Fruit fly (Drosophila melanogaster) whole organism, embryonic: ENCODE measurements around the gene Hsp110.

Source experiments
- Antp ChIP-seq: fragments of 200-800 bp; sonication (Bioruptor generic); optimal IDR thresholded peaks from 3 replicates; lab custom pipeline; 2016; ENCODE audit warnings: missing biosample characterization, missing genetic modification characterization
- B-H1 ChIP-seq: fragments of 200-800 bp; sonication (Bioruptor generic); IDR thresholded peaks from 3 replicates; pipeline ENCODE4 v1.3.6; 2022; ENCODE audit warnings: missing biosample characterization, missing genetic modification characterization
- C15 ChIP-seq: fragments of 200-800 bp; sonication (Bioruptor generic); IDR thresholded peaks from 3 replicates; pipeline ENCODE4 v1.3.6; 2022; ENCODE audit warnings: missing biosample characterization, missing genetic modification characterization
- CG10267 ChIP-seq: fragments of 200-800 bp; sonication (Bioruptor generic); optimal IDR thresholded peaks from 2 replicates; lab custom pipeline; 2018; ENCODE audit warnings: missing biosample characterization, mild to moderate bottlenecking, missing genetic modification characterization, moderate library complexity
- CG13123 ChIP-seq: fragments of 200-800 bp; sonication (Bioruptor generic); optimal IDR thresholded peaks from 2 replicates; lab custom pipeline; 2016; ENCODE audit warnings: missing biosample characterization, missing genetic modification characterization
- CG13296 ChIP-seq: fragments of 200-800 bp; sonication (Bioruptor generic); optimal IDR thresholded peaks from 3 replicates; lab custom pipeline; 2018; ENCODE audit warnings: missing biosample characterization, mild to moderate bottlenecking, missing genetic modification characterization
- CG14441 ChIP-seq: fragments of 200-800 bp; sonication (Bioruptor generic); IDR thresholded peaks from 2 replicates; pipeline ENCODE4 v1.3.6; 2022; ENCODE audit warnings: missing biosample characterization, missing genetic modification characterization
- CG16779 ChIP-seq: fragments of 200-800 bp; sonication (Bioruptor generic); IDR thresholded peaks from 2 replicates; pipeline ENCODE4 v1.3.6; 2022; ENCODE audit warnings: missing biosample characterization, missing genetic modification characterization
- CG2199 ChIP-seq: fragments of 200-800 bp; sonication (Bioruptor generic); IDR thresholded peaks from 3 replicates; pipeline ENCODE4 v1.3.6; 2022; ENCODE audit warnings: missing biosample characterization, missing genetic modification characterization
- CG33213 ChIP-seq: fragments of 200-800 bp; sonication (Bioruptor generic); optimal IDR thresholded peaks from 3 replicates; lab custom pipeline; 2016; ENCODE audit warnings: missing biosample characterization, missing genetic modification characterization
- CG3407 ChIP-seq: fragments of 200-800 bp; sonication (Bioruptor generic); optimal IDR thresholded peaks from 2 replicates; lab custom pipeline; 2018; ENCODE audit warnings: missing biosample characterization, mild to moderate bottlenecking, missing genetic modification characterization
- CG3838 ChIP-seq: fragments of 200-800 bp; sonication (Bioruptor generic); optimal IDR thresholded peaks from 3 replicates; lab custom pipeline; 2016; ENCODE audit warnings: missing biosample characterization, missing genetic modification characterization
- CG4360 ChIP-seq: fragments of 200-800 bp; sonication (Bioruptor generic); IDR thresholded peaks from 2 replicates; pipeline ENCODE4 v1.3.6; 2022; ENCODE audit warnings: missing biosample characterization, missing genetic modification characterization
- CG4617 ChIP-seq: fragments of 200-800 bp; sonication (Bioruptor generic); optimal IDR thresholded peaks from 3 replicates; lab custom pipeline; 2016; ENCODE audit warnings: missing biosample characterization, missing genetic modification characterization, borderline replicate concordance
- CG5953 ChIP-seq: fragments of 200-800 bp; sonication (Bioruptor generic); IDR thresholded peaks from 2 replicates; pipeline ENCODE4 v1.3.6; 2022; ENCODE audit warnings: missing biosample characterization, missing genetic modification characterization
- CG6254 ChIP-seq: fragments of 200-800 bp; sonication (Bioruptor generic); optimal IDR thresholded peaks from 3 replicates; lab custom pipeline; 2017; ENCODE audit warnings: mild to moderate bottlenecking, missing biosample characterization, missing genetic modification reagents, missing genetic modification characterization
- CG6689 ChIP-seq: fragments of 200-800 bp; sonication (Bioruptor generic); IDR thresholded peaks from 2 replicates; pipeline ENCODE4 v1.3.6; 2022; ENCODE audit warnings: missing biosample characterization, missing genetic modification characterization
- CG7357 ChIP-seq: fragments of 200-800 bp; sonication (Bioruptor generic); IDR thresholded peaks from 3 replicates; pipeline ENCODE4 v1.3.6; 2022; ENCODE audit warnings: missing biosample characterization, missing genetic modification characterization
- CG7372 ChIP-seq: fragments of 200-800 bp; sonication (Bioruptor generic); IDR thresholded peaks from 2 replicates; pipeline ENCODE4 v1.3.6; 2022; ENCODE audit warnings: missing biosample characterization, missing genetic modification characterization
- CG8765 ChIP-seq: fragments of 200-800 bp; sonication (Bioruptor generic); IDR thresholded peaks from 2 replicates; pipeline ENCODE4 v1.3.6; 2022; ENCODE audit warnings: missing biosample characterization, missing genetic modification characterization
- CG9727 ChIP-seq: fragments of 200-800 bp; sonication (Bioruptor generic); optimal IDR thresholded peaks from 3 replicates; lab custom pipeline; 2017; ENCODE audit warnings: missing biosample characterization, mild to moderate bottlenecking, missing genetic modification characterization
- Dfd ChIP-seq, 2 experiments: fragments of >200 bp; optimal IDR thresholded peaks; 2 replicates each; lab custom pipeline; 2017; ENCODE audit warnings: missing biosample characterization in 2 of 2, missing genetic modification characterization in 2 of 2
- H2.0 ChIP-seq: fragments of 200-800 bp; sonication (Bioruptor generic); IDR thresholded peaks from 2 replicates; pipeline ENCODE4 v1.3.6; 2022; ENCODE audit warnings: missing biosample characterization, missing genetic modification characterization
- HHEX ChIP-seq: fragments of 200-800 bp; sonication (Bioruptor generic); optimal IDR thresholded peaks from 3 replicates; lab custom pipeline; 2017; ENCODE audit warnings: missing biosample characterization, mild to moderate bottlenecking, missing genetic modification characterization, missing genetic modification reagents
- Hey ChIP-seq: fragments of 200-800 bp; sonication (Bioruptor generic); optimal IDR thresholded peaks from 3 replicates; lab custom pipeline; 2018; ENCODE audit warnings: missing biosample characterization, mild to moderate bottlenecking, missing genetic modification characterization
- MESR4 ChIP-seq: fragments of 200-800 bp; sonication (Bioruptor generic); optimal IDR thresholded peaks from 2 replicates; lab custom pipeline; 2018; ENCODE audit warnings: missing biosample characterization, mild to moderate bottlenecking, missing genetic modification characterization, moderate library complexity
- Med ChIP-seq: fragments of 200-800 bp; sonication (Bioruptor generic); peaks from one replicate; lab custom pipeline; 2016; ENCODE audit warnings: missing biosample characterization, missing genetic modification characterization, mild to moderate bottlenecking, inconsistent platforms, moderate library complexity
- Meics ChIP-seq: fragments of 200-800 bp; sonication (Bioruptor generic); optimal IDR thresholded peaks from 2 replicates; lab custom pipeline; 2017; ENCODE audit warnings: missing biosample characterization, mild to moderate bottlenecking, missing genetic modification characterization
- NC2β ChIP-seq: fragments of 200-800 bp; sonication (Bioruptor generic); optimal IDR thresholded peaks from 2 replicates; lab custom pipeline; 2016; ENCODE audit warnings: missing biosample characterization, missing genetic modification characterization
- Opbp ChIP-seq: fragments of 200-800 bp; sonication (Bioruptor generic); IDR thresholded peaks from 3 replicates; pipeline ENCODE4 v1.3.6; 2022; ENCODE audit warnings: missing biosample characterization, missing genetic modification characterization; ENCODE audit not compliant: partially characterized antibody
- Sin3A ChIP-seq: fragments of >200 bp; optimal IDR thresholded peaks from 2 replicates; lab custom pipeline; 2018
- Sox102F ChIP-seq: fragments of 200-800 bp; sonication (Bioruptor generic); optimal IDR thresholded peaks from 2 replicates; lab custom pipeline; 2018; ENCODE audit warnings: missing biosample characterization, mild to moderate bottlenecking, missing genetic modification characterization, moderate library complexity
- Vsx1 ChIP-seq: fragments of 200-800 bp; sonication (Bioruptor generic); optimal IDR thresholded peaks from 2 replicates; lab custom pipeline; 2017; ENCODE audit warnings: missing biosample characterization, mild to moderate bottlenecking, missing genetic modification characterization, missing genetic modification reagents
- bbx ChIP-seq: fragments of 200-800 bp; sonication (Bioruptor generic); IDR thresholded peaks from 2 replicates; pipeline ENCODE4 v1.3.6; 2022; ENCODE audit warnings: missing biosample characterization, missing genetic modification characterization; ENCODE audit not compliant: partially characterized antibody
- ewg ChIP-seq: fragments of 200-800 bp; sonication (Bioruptor generic); optimal IDR thresholded peaks from 3 replicates; lab custom pipeline; 2017; ENCODE audit warnings: mild to moderate bottlenecking, missing biosample characterization, missing genetic modification reagents, missing genetic modification characterization
- gfzf ChIP-seq: fragments of 200-800 bp; sonication (Bioruptor generic); optimal IDR thresholded peaks from 2 replicates; lab custom pipeline; 2016; ENCODE audit warnings: missing biosample characterization, mild to moderate bottlenecking, missing genetic modification characterization, moderate library complexity
- hb ChIP-seq: fragments of 200-800 bp; sonication (Bioruptor generic); IDR thresholded peaks from 3 replicates; pipeline ENCODE4 v1.3.6; 2022; ENCODE audit warnings: missing biosample characterization, missing genetic modification characterization; ENCODE audit not compliant: partially characterized antibody
- jumu ChIP-seq: fragments of 200-800 bp; sonication (Bioruptor generic); optimal IDR thresholded peaks from 3 replicates; lab custom pipeline; 2016; ENCODE audit warnings: missing biosample characterization, missing genetic modification characterization
- lbe ChIP-seq: fragments of 200-800 bp; sonication (Bioruptor generic); optimal IDR thresholded peaks from 2 replicates; lab custom pipeline; 2016; ENCODE audit warnings: missing biosample characterization, mild to moderate bottlenecking, missing genetic modification characterization
- maf-S ChIP-seq: fragments of 200-800 bp; sonication (Bioruptor generic); optimal IDR thresholded peaks from 2 replicates; lab custom pipeline; 2016; ENCODE audit warnings: missing biosample characterization, missing genetic modification characterization
- oc ChIP-seq: fragments of 200-800 bp; sonication (Bioruptor generic); optimal IDR thresholded peaks from 2 replicates; lab custom pipeline; 2018; ENCODE audit warnings: missing biosample characterization, mild to moderate bottlenecking, missing genetic modification characterization, moderate library complexity
- p53 ChIP-seq: fragments of 200-800 bp; sonication (Bioruptor generic); optimal IDR thresholded peaks from 2 replicates; lab custom pipeline; 2016; ENCODE audit warnings: missing biosample characterization, missing genetic modification characterization
- peb ChIP-seq: fragments of 200-800 bp; sonication (Bioruptor generic); IDR thresholded peaks from 2 replicates; pipeline ENCODE4 v1.3.6; 2022; ENCODE audit warnings: missing biosample characterization, missing genetic modification characterization
- pfk ChIP-seq: fragments of 200-800 bp; sonication (Bioruptor generic); optimal IDR thresholded peaks from 2 replicates; lab custom pipeline; 2018; ENCODE audit warnings: missing biosample characterization, mild to moderate bottlenecking, missing genetic modification characterization, moderate library complexity
- sisA ChIP-seq: fragments of 200-800 bp; sonication (Bioruptor generic); IDR thresholded peaks from 2 replicates; pipeline ENCODE4 v1.3.6; 2022; ENCODE audit warnings: missing biosample characterization, missing genetic modification characterization
- slbo ChIP-seq: fragments of 200-800 bp; sonication (Bioruptor generic); IDR thresholded peaks from 2 replicates; pipeline ENCODE4 v1.3.6; 2022; ENCODE audit warnings: missing biosample characterization, missing genetic modification characterization
- sr ChIP-seq: fragments of 200-800 bp; sonication (Bioruptor generic); IDR thresholded peaks from 3 replicates; pipeline ENCODE4 v1.3.6; 2022; ENCODE audit warnings: missing biosample characterization, missing genetic modification characterization
- tin ChIP-seq: fragments of 200-800 bp; sonication (Bioruptor generic); optimal IDR thresholded peaks from 3 replicates; lab custom pipeline; 2016; ENCODE audit warnings: missing biosample characterization, missing genetic modification characterization
- toy ChIP-seq: fragments of 200-800 bp; sonication (Bioruptor generic); IDR thresholded peaks from 2 replicates; pipeline ENCODE4 v1.3.6; 2022; ENCODE audit warnings: missing biosample characterization, missing genetic modification characterization
- ttk ChIP-seq: fragments of 200-800 bp; sonication (Bioruptor generic); IDR thresholded peaks from 2 replicates; pipeline ENCODE4 v2.1.2; 2022; ENCODE audit warnings: missing biosample characterization, missing genetic modification characterization
- vfl ChIP-seq: fragments of 200-800 bp; sonication (Bioruptor generic); optimal IDR thresholded peaks from 2 replicates; lab custom pipeline; 2016; ENCODE audit warnings: missing biosample characterization, missing genetic modification characterization
- vnd ChIP-seq: fragments of 200-800 bp; sonication (Bioruptor generic); IDR thresholded peaks from 3 replicates; pipeline ENCODE4 v1.3.6; 2022; ENCODE audit warnings: missing biosample characterization, missing genetic modification characterization; ENCODE audit not compliant: partially characterized antibody

Hsp110 gene

dm6 chr3L:14004041-14004407, 32.8 kb upstream of the Hsp110 start (continued):
- no peak for TF ChIP-seq C15
- TF ChIP-seq Hey (tag; lab: Kevin White, UChicago) = peak; percentile 2
- TF ChIP-seq CG33213 (GFP tag; lab: Kevin White, UChicago) = peak; percentile 36
- peak; percentile 18 for TF ChIP-seq Meics (GFP tag; lab: Kevin White, UChicago)
- no peak for TF ChIP-seq peb (GFP tag; lab: Robert Waterston, UW)
- TF ChIP-seq slbo (GFP tag; lab: Robert Waterston, UW) = peak; percentile 21; the same call in 1 of the 2 replicates
- no peak for TF ChIP-seq hb (GFP tag; lab: Robert Waterston, UW)
- no peak for TF ChIP-seq CG16779 (GFP tag; lab: Robert Waterston, UW)
- no peak for TF ChIP-seq vfl (GFP tag; lab: Kevin White, UChicago)
- TF ChIP-seq CG13296 = peak; percentile 29
- TF ChIP-seq Med (GFP tag; lab: Kevin White, UChicago) = peak; percentile 83
- peak; percentile 39 for TF ChIP-seq HHEX (GFP tag; lab: Kevin White, UChicago)
- no peak for TF ChIP-seq H2.0 (GFP tag; lab: Robert Waterston, UW)
- no peak for TF ChIP-seq CG7357 (GFP tag; lab: Robert Waterston, UW)
- no peak for TF ChIP-seq sisA
- no peak for TF ChIP-seq sr (GFP tag; lab: Robert Waterston, UW)
- TF ChIP-seq tin (GFP tag; lab: Kevin White, UChicago) = no peak
- TF ChIP-seq ewg (GFP tag; lab: Kevin White, UChicago) = peak; percentile 99
- TF ChIP-seq CG10267 = peak; percentile 2
- TF ChIP-seq bbx (GFP tag; lab: Robert Waterston, UW) = peak; percentile 25; the same call in 1 of the 2 replicates
- no peak for TF ChIP-seq CG3838 (GFP tag; lab: Kevin White, UChicago)
- peak; percentile 12 for TF ChIP-seq oc (tag; lab: Kevin White, UChicago)
- no peak for TF ChIP-seq Dfd (GFP tag; optimal IDR thresholded peaks at IDR 0.05; lab: Kevin White, UChicago)
- TF ChIP-seq CG4360 (GFP tag; lab: Robert Waterston, UW) = 0 out of 2 replicates have a peak, but pooled peaks have one; percentile 58
- TF ChIP-seq Sox102F (GFP tag; lab: Kevin White, UChicago) = no peak
- peak; percentile 25 for TF ChIP-seq CG13123 (GFP tag; lab: Kevin White, UChicago)
- peak; percentile 30 for TF ChIP-seq NC2β (GFP tag; lab: Kevin White, UChicago)
- TF ChIP-seq vnd (GFP tag; lab: Robert Waterston, UW) = no peak
- TF ChIP-seq lbe (GFP tag; lab: Kevin White, UChicago) = no peak
- peak; percentile 64; the same call in 2 of the 3 replicates for TF ChIP-seq CG2199 (GFP tag; lab: Robert Waterston, UW)
- TF ChIP-seq maf-S (GFP tag; lab: Kevin White, UChicago) = no peak
- no peak for TF ChIP-seq ttk (GFP tag; lab: Robert Waterston, UW)
- peak; percentile 55 for TF ChIP-seq pfk (GFP tag; lab: Kevin White, UChicago)
- no peak for TF ChIP-seq CG3407 (GFP tag; lab: Kevin White, UChicago)
- peak; percentile 50; the same call in 1 of the 2 replicates for TF ChIP-seq CG14441 (GFP tag; lab: Robert Waterston, UW)
- TF ChIP-seq toy (GFP tag; lab: Robert Waterston, UW) = no peak
- TF ChIP-seq CG6689 (GFP tag; lab: Robert Waterston, UW) = no peak
- peak; percentile 100 for TF ChIP-seq Opbp
- TF ChIP-seq Sin3A (lab: Kevin White, UChicago) = no peak
- TF ChIP-seq gfzf (GFP tag; lab: Kevin White, UChicago) = peak; percentile 2
- TF ChIP-seq CG6254 = peak; percentile 30
- TF ChIP-seq CG5953 (GFP tag; lab: Robert Waterston, UW) = no peak
- peak; percentile 37 for TF ChIP-seq MESR4 (GFP tag; lab: Kevin White, UChicago)
- TF ChIP-seq CG9727 (GFP tag; lab: Kevin White, UChicago) = peak; percentile 29
- no peak for TF ChIP-seq Antp
- no peak for TF ChIP-seq CG7372 (GFP tag; lab: Robert Waterston, UW)
- TF ChIP-seq CG4617 (GFP tag; lab: Kevin White, UChicago) = peak; percentile 56
- no peak for TF ChIP-seq CG8765 (GFP tag; lab: Robert Waterston, UW)
- TF ChIP-seq B-H1 = no peak; the same call in 2 of the 3 replicates
- peak; percentile 24 for TF ChIP-seq p53 (GFP tag; lab: Kevin White, UChicago)
- no peak for TF ChIP-seq jumu (GFP tag; lab: Kevin White, UChicago)
- TF ChIP-seq Vsx1 (GFP tag; lab: Kevin White, UChicago) = no peak
